Worm (Caenorhabditis elegans): ENCODE results near the gene F59A1.6.

The F59A1.6 gene

ce11 chrV:17684857-17685256 is at the start of gene F59A1.6, which contains the start of gene F59A1.16:
F59A1.6 (plus strand) TSS chrV:17685141.
F59A1.16 (minus strand) TSS chrV:17684957.
- TF ChIP-seq ces-1 (GFP tag; optimal IDR thresholded peaks at IDR 0.05) (no peak), zip-8 (tag; optimal IDR thresholded peaks at IDR 0.05) (no peak), blmp-1 (tag; optimal IDR thresholded peaks at IDR 0.05) (no peak), ceh-39 (tag; optimal IDR thresholded peaks at IDR 0.05) (no peak), nhr-12 (tag; optimal IDR thresholded peaks at IDR 0.05) (no peak), nhr-28 (tag; optimal IDR thresholded peaks at IDR 0.05) (no peak), ceh-83 (GFP tag; optimal IDR thresholded peaks at IDR 0.05) (no peak), nhr-2 (tag; optimal IDR thresholded peaks at IDR 0.05) (no peak), nhr-76 (tag; optimal IDR thresholded peaks at IDR 0.05) (no peak), flh-1 (GFP tag; optimal IDR thresholded peaks at IDR 0.05) (no peak), mls-2 (tag; optimal IDR thresholded peaks at IDR 0.05) (no peak), pha-4 (tag; optimal IDR thresholded peaks at IDR 0.05) (no peak), nhr-237 (tag; optimal IDR thresholded peaks at IDR 0.05) (no peak), cnd-1 (tag; optimal IDR thresholded peaks at IDR 0.05) (no peak), ham-2 (GFP tag; optimal IDR thresholded peaks at IDR 0.05) (no peak), mab-5 (tag; optimal IDR thresholded peaks at IDR 0.05) (no peak), unc-120 (tag; optimal IDR thresholded peaks at IDR 0.05; ENCODE audit: poor library complexity, severe bottlenecking) (no peak)

ce11 chrV:17650427-17650826 is 34.5 kb upstream of the F59A1.6 start, which contains the start of gene fbxa-192:
fbxa-192 (minus strand) TSS chrV:17650527.
- TF ChIP-seq zip-8 (tag; optimal IDR thresholded peaks at IDR 0.05), result no peak
- no peak for TF ChIP-seq drap-1 (GFP tag; optimal IDR thresholded peaks at IDR 0.05)
- TF ChIP-seq nhr-12 (tag; optimal IDR thresholded peaks at IDR 0.05), result no peak
- TF ChIP-seq pha-4 (tag; optimal IDR thresholded peaks at IDR 0.05), result no peak
- TF ChIP-seq elt-3 (tag; optimal IDR thresholded peaks at IDR 0.05), result no peak
- TF ChIP-seq nhr-237 (tag; optimal IDR thresholded peaks at IDR 0.05), result no peak
- TF ChIP-seq lsy-2 (tag; optimal IDR thresholded peaks at IDR 0.05), result no peak

- no peak for TF ChIP-seq mls-2 (tag; optimal IDR thresholded peaks at IDR 0.05)
- no peak for TF ChIP-seq ces-1 (GFP tag; optimal IDR thresholded peaks at IDR 0.05)
- TF ChIP-seq unc-39 (tag; optimal IDR thresholded peaks at IDR 0.05), result no peak
- TF ChIP-seq elt-1 (tag; optimal IDR thresholded peaks at IDR 0.05; ENCODE audit: borderline replicate concordance, insufficient read depth), result no peak
- no peak for TF ChIP-seq lsy-2 (tag; optimal IDR thresholded peaks at IDR 0.05)
- TF ChIP-seq blmp-1 (tag; optimal IDR thresholded peaks at IDR 0.05), result no peak
- TF ChIP-seq ceh-43 (GFP tag; optimal IDR thresholded peaks at IDR 0.05), result no peak
- no peak for TF ChIP-seq nhr-2 (tag; optimal IDR thresholded peaks at IDR 0.05)
- TF ChIP-seq nhr-76 (tag; optimal IDR thresholded peaks at IDR 0.05), result no peak
- no peak for TF ChIP-seq tbx-8 (GFP tag; optimal IDR thresholded peaks at IDR 0.05)
- TF ChIP-seq mab-5 (tag; optimal IDR thresholded peaks at IDR 0.05), result no peak
- no peak for TF ChIP-seq zip-8 (tag; optimal IDR thresholded peaks at IDR 0.05)
- no peak for TF ChIP-seq ztf-11 (tag; optimal IDR thresholded peaks at IDR 0.05)
- TF ChIP-seq flh-1 (GFP tag; optimal IDR thresholded peaks at IDR 0.05), result no peak
- no peak for TF ChIP-seq nhr-28 (tag; optimal IDR thresholded peaks at IDR 0.05)
- TF ChIP-seq ceh-83 (GFP tag; optimal IDR thresholded peaks at IDR 0.05), result no peak
These were observed 29.7 kb upstream of the F59A1.6 start for ce11 chrV:17655205-17655604.

- TF ChIP-seq hlh-1 (tag; optimal IDR thresholded peaks at IDR 0.05) (no peak), mep-1 (tag; optimal IDR thresholded peaks at IDR 0.05) (no peak), ces-1 (GFP tag; optimal IDR thresholded peaks at IDR 0.05) (no peak), mls-2 (tag; optimal IDR thresholded peaks at IDR 0.05) (no peak), snpc-4 (tag; optimal IDR thresholded peaks at IDR 0.05) (no peak), nhr-2 (tag; optimal IDR thresholded peaks at IDR 0.05) (no peak), M03D4.4 (tag; optimal IDR thresholded peaks at IDR 0.05) (no peak)
These were observed 26.1 kb upstream of the F59A1.6 start for ce11 chrV:17658824-17659223.

- no peak for TF ChIP-seq pha-4 (tag; optimal IDR thresholded peaks at IDR 0.05)
- TF ChIP-seq nhr-28 (tag; optimal IDR thresholded peaks at IDR 0.05), result no peak
- no peak for TF ChIP-seq mls-2 (tag; optimal IDR thresholded peaks at IDR 0.05)
- no peak for TF ChIP-seq elt-1 (tag; optimal IDR thresholded peaks at IDR 0.05; ENCODE audit: borderline replicate concordance, insufficient read depth)
- TF ChIP-seq ceh-43 (GFP tag; optimal IDR thresholded peaks at IDR 0.05), result no peak
- TF ChIP-seq drap-1 (GFP tag; optimal IDR thresholded peaks at IDR 0.05), result no peak
- TF ChIP-seq nhr-2 (tag; optimal IDR thresholded peaks at IDR 0.05), result no peak
- TF ChIP-seq ham-2 (GFP tag; optimal IDR thresholded peaks at IDR 0.05), result no peak
- TF ChIP-seq M03D4.4 (tag; optimal IDR thresholded peaks at IDR 0.05), result no peak
- TF ChIP-seq ztf-11 (tag; optimal IDR thresholded peaks at IDR 0.05), result no peak
- TF ChIP-seq mep-1 (tag; optimal IDR thresholded peaks at IDR 0.05), result no peak
- TF ChIP-seq unc-39 (tag; optimal IDR thresholded peaks at IDR 0.05), result no peak
- no peak for TF ChIP-seq bed-3 (GFP tag; optimal IDR thresholded peaks at IDR 0.05)
- no peak for TF ChIP-seq tbx-8 (GFP tag; optimal IDR thresholded peaks at IDR 0.05)
- no peak for TF ChIP-seq sptf-1 (tag; optimal IDR thresholded peaks at IDR 0.05)
- no peak for TF ChIP-seq zip-8 (tag; optimal IDR thresholded peaks at IDR 0.05)
- no peak for TF ChIP-seq nhr-237 (tag; optimal IDR thresholded peaks at IDR 0.05)
- no peak for TF ChIP-seq hlh-1 (tag; optimal IDR thresholded peaks at IDR 0.05)
These were observed 25.7 kb upstream of the F59A1.6 start, which contains the start of gene fbxa-108 for ce11 chrV:17659228-17659627. fbxa-108 (minus strand) TSS chrV:17659385.

Data from whole organism, mixed stage, embryonic.